Fruit fly (Drosophila melanogaster) S2 (cell line): Measurements from ENCODE around the gene CG34106.

ENCODE experiments used
- CG8478 ChIP-seq: fragments of >200 bp; optimal IDR thresholded peaks from 2 replicates; lab custom pipeline; 2018
- CTCF ChIP-seq, 2 experiments: fragments of >200 bp; optimal IDR thresholded peaks; 2 replicates each; lab custom pipeline; 2018

DNA sequence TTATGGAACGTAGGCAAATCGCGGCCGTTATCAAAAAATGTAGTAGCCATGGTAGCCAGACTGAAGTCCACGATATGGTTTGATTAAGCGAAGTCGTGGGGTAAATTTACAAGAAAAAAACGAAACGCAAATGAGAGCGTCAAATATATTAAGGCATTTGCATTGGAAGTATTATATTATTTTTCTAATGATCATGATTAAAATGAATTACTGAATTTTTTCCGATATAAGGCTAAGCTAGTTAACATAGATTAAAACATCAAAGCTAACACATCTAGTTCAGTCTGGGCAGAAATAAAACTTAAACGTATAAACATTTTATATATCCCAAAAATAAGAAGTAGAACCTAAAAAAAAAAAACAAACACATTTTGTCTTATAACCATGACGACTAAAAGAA lies 43.5 kb upstream of the CG34106 start, which contains the start of gene CG12620:
- TF ChIP-seq CTCF (optimal IDR thresholded peaks at IDR 0.05; lab: Kevin White, UChicago) (no peak), CG8478 (no peak)
